Worm (Caenorhabditis elegans): ENCODE data around the gene chdh-1.

chdh-1 gene

DNA sequence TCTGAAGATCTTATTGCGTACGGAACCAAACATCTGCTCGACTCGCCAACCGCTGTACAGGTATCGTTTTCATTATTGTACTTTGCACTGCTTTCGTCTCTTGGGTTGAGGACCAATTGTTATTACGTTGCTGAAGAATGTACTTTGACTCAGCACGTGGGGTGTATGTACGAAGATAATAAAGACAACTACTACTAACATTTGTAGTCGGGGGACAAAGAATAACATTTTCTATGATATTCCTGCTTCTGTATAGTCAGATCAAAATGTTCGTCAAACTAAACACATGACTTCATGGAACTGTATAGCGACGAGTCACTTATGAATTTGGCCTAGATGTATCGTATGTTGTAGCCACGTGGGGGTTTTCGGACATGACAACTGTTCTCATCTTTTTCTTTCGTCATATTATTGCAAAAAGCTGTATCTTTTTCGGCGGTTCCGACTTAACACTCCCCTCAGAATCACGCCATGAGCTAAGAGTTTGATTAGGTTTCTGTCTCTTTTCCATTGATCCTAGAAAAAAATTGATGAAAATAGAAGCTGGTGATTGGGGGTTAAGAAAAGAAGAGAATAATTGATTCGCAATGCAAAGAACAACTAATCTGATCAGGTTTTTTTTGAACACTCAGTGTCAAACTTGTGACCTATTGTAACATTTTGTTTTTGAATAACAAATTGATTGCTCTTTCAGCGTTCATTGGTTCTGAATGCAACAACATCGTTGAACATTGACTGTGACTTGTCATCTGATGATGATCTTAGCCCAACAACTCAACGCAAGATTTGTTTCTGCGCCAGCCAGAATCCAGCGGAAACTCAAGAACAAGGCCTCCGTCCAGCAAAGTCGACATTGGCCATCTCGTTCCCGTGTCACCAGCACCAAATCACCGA, 46.1 kb upstream of the chdh-1 start (continued):
- no peak for TF ChIP-seq lim-7 (GFP tag; IDR thresholded peaks at IDR 0.05)
- no peak for TF ChIP-seq hlh-11 (tag; optimal IDR thresholded peaks at IDR 0.05)
- peak; percentile 26 for TF ChIP-seq hlh-30 (tag; optimal IDR thresholded peaks at IDR 0.05; ENCODE audit: insufficient read depth)
- peak in 1 of 2 experiments; percentile 3 for TF ChIP-seq lsy-2 (tag; optimal IDR thresholded peaks at IDR 0.05)
- no peak for TF ChIP-seq daf-16 (GFP tag; optimal IDR thresholded peaks at IDR 0.05)
- peak; percentile 31 for TF ChIP-seq daf-16 (tag; optimal IDR thresholded peaks at IDR 0.05)
- TF ChIP-seq mep-1 (tag; optimal IDR thresholded peaks at IDR 0.05), result peak; percentile 11
- no peak; the same call in 1 of the 2 replicates for TF ChIP-seq mdt-29 (GFP tag; IDR thresholded peaks at IDR 0.05)
- no peak for TF ChIP-seq daf-8 (GFP tag; IDR thresholded peaks at IDR 0.05)
- TF ChIP-seq fkh-10 (GFP tag; optimal IDR thresholded peaks at IDR 0.05), result no peak
- no peak for TF ChIP-seq egl-27 (tag; optimal IDR thresholded peaks at IDR 0.05)
- no peak for TF ChIP-seq tra-1 (GFP tag; IDR thresholded peaks at IDR 0.05)
- TF ChIP-seq F49E8.2 (tag; optimal IDR thresholded peaks at IDR 0.05; ENCODE audit: borderline replicate concordance), result no peak
- no peak for TF ChIP-seq set-16 (GFP tag; IDR thresholded peaks at IDR 0.05)
- peak; percentile 62 to 68 for TF ChIP-seq mdl-1 (tag; optimal IDR thresholded peaks at IDR 0.05)
- 0 out of 2 replicates have a peak, but pooled peaks have one; percentile 12 for TF ChIP-seq nhr-42 (GFP tag; IDR thresholded peaks at IDR 0.05)
- TF ChIP-seq T20F7.1 (GFP tag; optimal IDR thresholded peaks at IDR 0.05), result peak; percentile 4
- TF ChIP-seq nhr-11 (tag; optimal IDR thresholded peaks at IDR 0.05), result peak; percentile 62
- TF ChIP-seq aly-2 (tag; optimal IDR thresholded peaks at IDR 0.05), result no peak
- no peak for TF ChIP-seq ctbp-1 (GFP tag; IDR thresholded peaks at IDR 0.05)
- no peak for TF ChIP-seq dmd-8 (GFP tag; IDR thresholded peaks at IDR 0.05)
- TF ChIP-seq dmd-6 (GFP tag; IDR thresholded peaks at IDR 0.05), result no peak
- peak; percentile 85 for TF ChIP-seq ama-1 (optimal IDR thresholded peaks at IDR 0.05)
- no peak for TF ChIP-seq ZK546.5 (tag; optimal IDR thresholded peaks at IDR 0.05)
- no peak for TF ChIP-seq Y5F2A.4 (GFP tag; optimal IDR thresholded peaks at IDR 0.05)
- peak; percentile 64 for TF ChIP-seq T26A8.4 (GFP tag; IDR thresholded peaks at IDR 0.05)
- TF ChIP-seq ceh-32 (tag; optimal IDR thresholded peaks at IDR 0.05; ENCODE audit: poor library complexity), result no peak
- no peak for TF ChIP-seq unc-130 (GFP tag; optimal IDR thresholded peaks at IDR 0.05)
- no peak for TF ChIP-seq snpc-1.2 (GFP tag; IDR thresholded peaks at IDR 0.05)

DNA sequence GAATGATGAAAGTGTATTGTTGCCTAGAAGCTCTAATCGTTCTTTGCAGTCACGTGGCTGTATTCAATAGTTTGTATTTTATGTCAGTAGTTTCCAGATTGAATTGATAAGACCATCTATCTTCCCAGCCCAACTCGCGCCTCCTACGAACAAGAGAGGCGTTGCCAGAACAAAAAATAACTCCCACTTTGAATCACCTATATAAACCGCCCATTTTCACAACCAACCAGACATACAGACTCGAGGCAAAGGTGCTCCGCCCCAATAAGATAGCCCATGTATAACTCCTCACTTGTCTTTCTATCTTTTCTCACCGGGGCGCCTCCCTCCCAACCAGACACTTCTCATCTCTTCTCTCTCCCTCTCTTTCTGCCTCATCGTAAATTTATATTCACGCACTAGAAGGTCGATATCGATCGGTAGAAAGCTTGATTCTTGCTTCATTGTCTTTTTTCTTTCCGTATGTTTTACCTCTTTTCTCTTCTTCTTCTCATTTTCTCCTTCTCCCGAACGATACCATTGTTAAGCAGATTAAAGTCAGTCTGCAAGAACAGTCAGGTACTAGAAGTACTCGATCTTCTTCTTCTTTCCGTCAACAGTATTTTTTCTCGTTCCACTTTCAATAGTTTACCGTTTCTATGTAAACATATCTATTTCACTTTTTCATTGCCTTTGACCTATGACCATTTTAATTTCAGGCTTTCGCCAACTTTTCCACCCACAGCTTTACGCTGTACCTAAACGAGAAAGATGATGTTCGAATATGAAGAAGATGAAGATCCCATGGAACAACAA, 44.8 kb upstream of the chdh-1 start, which contains the start of gene mak-1:
Gene mak-1, plus strand, starts transcription at position 693 of the 795 bp plus-strand sequence.
- TF ChIP-seq nhr-6 (tag; optimal IDR thresholded peaks at IDR 0.05), result peak; percentile 39
- TF ChIP-seq tra-1 (GFP tag; IDR thresholded peaks at IDR 0.05), result 0 out of 2 replicates have a peak, but pooled peaks have one; percentile 21
- peak; percentile 43; the same call in 1 of the 2 replicates for TF ChIP-seq T26A8.4 (GFP tag; IDR thresholded peaks at IDR 0.05)
- no peak for TF ChIP-seq nhr-42 (GFP tag; IDR thresholded peaks at IDR 0.05)
- TF ChIP-seq pqm-1 (tag; optimal IDR thresholded peaks at IDR 0.05), result peak; percentile 37
- TF ChIP-seq nhr-10 (tag; optimal IDR thresholded peaks at IDR 0.05), result peak; percentile 77
- peak; percentile 94 for TF ChIP-seq ama-1 (optimal IDR thresholded peaks at IDR 0.05)
- no peak for TF ChIP-seq ztf-7 (tag; optimal IDR thresholded peaks at IDR 0.05)
- peak; percentile 8 for TF ChIP-seq ceh-28 (tag; optimal IDR thresholded peaks at IDR 0.05)
- TF ChIP-seq F37D6.2 (tag; optimal IDR thresholded peaks at IDR 0.05), result no peak
- TF ChIP-seq hlh-30 (tag; optimal IDR thresholded peaks at IDR 0.05; ENCODE audit: insufficient read depth), result peak; percentile 48
- TF ChIP-seq daf-16 (GFP tag; optimal IDR thresholded peaks at IDR 0.05), result no peak
- TF ChIP-seq daf-16 (tag; optimal IDR thresholded peaks at IDR 0.05), result peak; percentile 68
- peak; percentile 39; the same call in 1 of the 2 replicates for TF ChIP-seq arid-1 (GFP tag; conservative IDR thresholded peaks at IDR 0.05)
- TF ChIP-seq lsy-2 (tag; optimal IDR thresholded peaks at IDR 0.05), result peak in 1 of 2 experiments; percentile 33
- TF ChIP-seq dmd-8 (GFP tag; IDR thresholded peaks at IDR 0.05), result no peak
- TF ChIP-seq aha-1 (tag), result peak; percentile 96
- TF ChIP-seq tag-97 (GFP tag; IDR thresholded peaks at IDR 0.05), result no peak
- TF ChIP-seq nhr-102 (tag; optimal IDR thresholded peaks at IDR 0.05), result peak; percentile 51
- peak; percentile 20 for TF ChIP-seq mes-2 (tag; optimal IDR thresholded peaks at IDR 0.05; ENCODE audit: poor library complexity, severe bottlenecking)
- no peak for TF ChIP-seq snpc-1.2 (GFP tag; IDR thresholded peaks at IDR 0.05)
- TF ChIP-seq vab-7 (GFP tag; IDR thresholded peaks at IDR 0.05), result 0 out of 2 replicates have a peak, but pooled peaks have one; percentile 4
- 0 out of 2 replicates have a peak, but pooled peaks have one; percentile 21 for TF ChIP-seq lin-38 (GFP tag; IDR thresholded peaks at IDR 0.05)
- TF ChIP-seq dmd-6 (GFP tag; IDR thresholded peaks at IDR 0.05), result peak; percentile 52; the same call in 1 of the 2 replicates
- peak; percentile 73 for TF ChIP-seq dve-1 (tag; optimal IDR thresholded peaks at IDR 0.05; ENCODE audit: insufficient read depth)
- peak; percentile 23 for TF ChIP-seq nhr-11 (tag; optimal IDR thresholded peaks at IDR 0.05)
- no peak for TF ChIP-seq ctbp-1 (GFP tag; IDR thresholded peaks at IDR 0.05)
- TF ChIP-seq unc-62 (GFP tag; optimal IDR thresholded peaks at IDR 0.05 in 1 of 2), result peak in 1 of 2 experiments; percentile 33
- no peak for TF ChIP-seq unc-62 (tag; optimal IDR thresholded peaks at IDR 0.05)

All from whole organism, L4 larva.